Worm (Caenorhabditis elegans) whole organism, L4 larva: ENCODE measurements around the gene mrps-21.

Experiments used
- F49E8.2 ChIP-seq: sonication (generic microtip); optimal IDR thresholded peaks from 2 replicates; lab custom pipeline; 2016; ENCODE audit warnings: missing compliant biosample characterization, mild to moderate bottlenecking, missing genetic modification characterization, borderline replicate concordance
- ceh-32 ChIP-seq: sonication (generic microtip); optimal IDR thresholded peaks from 2 replicates; lab custom pipeline; 2016; ENCODE audit warnings: mild to moderate bottlenecking, missing genetic modification characterization, missing compliant biosample characterization; ENCODE audit not compliant: poor library complexity
- ces-1 ChIP-seq: fragments of 150-350 bp; sonication (generic microtip); optimal IDR thresholded peaks from 4 replicates; lab custom pipeline; 2014; ENCODE audit warnings: missing biosample characterization, missing genetic modification reagents, missing genetic modification characterization
- nhr-42 ChIP-seq: fragments of 200-800 bp; sonication (Bioruptor generic); IDR thresholded peaks from 2 replicates; pipeline ENCODE4 v1.3.6; 2022; ENCODE audit warnings: missing genetic modification characterization, missing compliant biosample characterization
- set-16 ChIP-seq: fragments of 200-800 bp; sonication (Bioruptor generic); IDR thresholded peaks from 2 replicates; pipeline ENCODE4 v1.3.6; 2022; ENCODE audit warnings: missing genetic modification reagents, missing genetic modification characterization, missing compliant biosample characterization
- skn-1 ChIP-seq: fragments of 150-350 bp; optimal IDR thresholded peaks from 2 replicates; lab custom pipeline; 2014; ENCODE audit warnings: missing biosample characterization, missing genetic modification characterization
- unc-130 ChIP-seq: sonication (generic microtip); optimal IDR thresholded peaks from 2 replicates; lab custom pipeline; 2016; ENCODE audit warnings: missing genetic modification reagents, missing genetic modification characterization, missing compliant biosample characterization

- TF ChIP-seq set-16: no peak
- no peak for TF ChIP-seq unc-130 (GFP tag; lab: Kevin White, UChicago)
- no peak for TF ChIP-seq nhr-42 (GFP tag; lab: Robert Waterston, UW)
- no peak for TF ChIP-seq ceh-32 (tag; lab: Kevin White, UChicago)
- TF ChIP-seq F49E8.2 (tag; lab: Kevin White, UChicago): no peak
- no peak for TF ChIP-seq skn-1
- no peak for TF ChIP-seq ces-1 (GFP tag; lab: Kevin White, UChicago)
These were observed 8.5 kb upstream of the mrps-21 start for ce11 chrIV:4667835-4668234.
